Fruit fly (Drosophila melanogaster): ENCODE measurements around the gene CG7990.

Gene CG7990

dm6 chrX:19225304-19225640, 23.5 kb upstream of the CG7990 start:
- no peak for TF ChIP-seq lola (GFP tag; optimal IDR thresholded peaks at IDR 0.05)
- TF ChIP-seq OdsH (GFP tag; optimal IDR thresholded peaks at IDR 0.05), result no peak
- TF ChIP-seq CG9705 (GFP tag; optimal IDR thresholded peaks at IDR 0.05), result no peak
- TF ChIP-seq pan (optimal IDR thresholded peaks at IDR 0.05), result no peak
- no peak for TF ChIP-seq Rel (GFP tag; optimal IDR thresholded peaks at IDR 0.05)
- no peak for TF ChIP-seq Rel (tag; optimal IDR thresholded peaks at IDR 0.05)
- no peak for TF ChIP-seq sv (GFP tag; optimal IDR thresholded peaks at IDR 0.05)
- TF ChIP-seq fru (GFP tag; optimal IDR thresholded peaks at IDR 0.05), result peak; percentile 24
- TF ChIP-seq woc (GFP tag; optimal IDR thresholded peaks at IDR 0.05), result no peak

- TF ChIP-seq sage (GFP tag; optimal IDR thresholded peaks at IDR 0.05) (no peak), foxo (GFP tag; optimal IDR thresholded peaks at IDR 0.05) (peak in 1 of 2 experiments; percentile 32), psq (GFP tag; optimal IDR thresholded peaks at IDR 0.05) (peak; percentile 47), CG9705 (GFP tag; optimal IDR thresholded peaks at IDR 0.05) (no peak), Sp1 (GFP tag; optimal IDR thresholded peaks at IDR 0.05) (peak; percentile 37), fru (GFP tag; optimal IDR thresholded peaks at IDR 0.05) (no peak), rgr (GFP tag; optimal IDR thresholded peaks at IDR 0.05) (no peak)
These were observed 23.0 kb upstream of the CG7990 start for dm6 chrX:19224580-19225303.

dm6 chrX:19220963-19221572, 19.3 kb upstream of the CG7990 start:
- TF ChIP-seq Myc (optimal IDR thresholded peaks at IDR 0.05) (no peak), fru (GFP tag; optimal IDR thresholded peaks at IDR 0.05) (no peak), h (GFP tag; optimal IDR thresholded peaks at IDR 0.05) (no peak), N (GFP tag; optimal IDR thresholded peaks at IDR 0.05) (no peak), Vsx2 (GFP tag; optimal IDR thresholded peaks at IDR 0.05; ENCODE audit: partially characterized antibody) (no peak), ey (GFP tag; optimal IDR thresholded peaks at IDR 0.05) (no peak)

dm6 chrX:19220415-19220814, 18.6 kb upstream of the CG7990 start, which contains the start of gene CG7884:
CG7884 (plus strand) TSS chrX:19220622.
- TF ChIP-seq Dif (GFP tag; optimal IDR thresholded peaks at IDR 0.05; ENCODE audit: partially characterized antibody) (peak; percentile 90), Vsx2 (GFP tag; optimal IDR thresholded peaks at IDR 0.05; ENCODE audit: partially characterized antibody) (peak; percentile 46), dl (GFP tag; optimal IDR thresholded peaks at IDR 0.05; ENCODE audit: insufficient read depth in 1 of 2, partially characterized antibody in 2 of 2) (peak; percentile 68), lola (GFP tag; optimal IDR thresholded peaks at IDR 0.05) (no peak)

dm6 chrX:19216671-19217070, 14.9 kb upstream of the CG7990 start:
- no peak for TF ChIP-seq usp (GFP tag; optimal IDR thresholded peaks at IDR 0.05)
- TF ChIP-seq Vsx2 (GFP tag; optimal IDR thresholded peaks at IDR 0.05; ENCODE audit: partially characterized antibody), result peak; percentile 64
- TF ChIP-seq Sp1 (GFP tag; optimal IDR thresholded peaks at IDR 0.05), result no peak

dm6 chrX:19215215-19215614, 13.4 kb upstream of the CG7990 start, which contains the start of gene Muc18B:
Muc18B (plus strand) TSS chrX:19215515.
- no peak for TF ChIP-seq N (GFP tag; optimal IDR thresholded peaks at IDR 0.05)
- no peak for TF ChIP-seq lola (GFP tag; optimal IDR thresholded peaks at IDR 0.05)
- TF ChIP-seq Rel (GFP tag; optimal IDR thresholded peaks at IDR 0.05), result no peak
- no peak for TF ChIP-seq Rel (tag; optimal IDR thresholded peaks at IDR 0.05)
- TF ChIP-seq Jra (GFP tag; optimal IDR thresholded peaks at IDR 0.05), result no peak
- TF ChIP-seq CG32264 (GFP tag; optimal IDR thresholded peaks at IDR 0.05), result no peak
- no peak for TF ChIP-seq Vsx2 (GFP tag; optimal IDR thresholded peaks at IDR 0.05; ENCODE audit: partially characterized antibody)
- TF ChIP-seq GATAd (GFP tag; optimal IDR thresholded peaks at IDR 0.05), result no peak
- TF ChIP-seq foxo (GFP tag; optimal IDR thresholded peaks at IDR 0.05), result no peak
- no peak for TF ChIP-seq dsf (GFP tag; optimal IDR thresholded peaks at IDR 0.05; ENCODE audit: borderline replicate concordance)
- TF ChIP-seq tai (GFP tag; optimal IDR thresholded peaks at IDR 0.05), result no peak
- TF ChIP-seq CrebA (GFP tag; optimal IDR thresholded peaks at IDR 0.05; ENCODE audit: borderline replicate concordance), result no peak
- no peak for TF ChIP-seq Dfd (GFP tag; optimal IDR thresholded peaks at IDR 0.05)
- no peak for TF ChIP-seq HLH106 (tag; optimal IDR thresholded peaks at IDR 0.05)
- no peak for TF ChIP-seq usp (GFP tag; optimal IDR thresholded peaks at IDR 0.05)
- TF ChIP-seq dmrt93B (GFP tag; optimal IDR thresholded peaks at IDR 0.05), result no peak
- TF ChIP-seq sage (GFP tag; optimal IDR thresholded peaks at IDR 0.05), result no peak
